Fruit fly (Drosophila melanogaster) whole organism, embryonic: ENCODE results near the gene CG4364.

Source experiments
- Abd-B ChIP-seq: fragments of 200-800 bp; sonication (Bioruptor generic); optimal IDR thresholded peaks from 2 replicates; lab custom pipeline; 2018; ENCODE audit warnings: missing biosample characterization, mild to moderate bottlenecking, missing genetic modification characterization, moderate library complexity
- Blimp-1 ChIP-seq: fragments of 200-800 bp; sonication (Bioruptor generic); optimal IDR thresholded peaks from 3 replicates; lab custom pipeline; 2018; ENCODE audit warnings: missing biosample characterization, missing genetic modification characterization, mild to moderate bottlenecking, moderate library complexity, missing genetic modification reagents
- CG10147 ChIP-seq: fragments of 200-800 bp; sonication (Bioruptor generic); optimal IDR thresholded peaks from 2 replicates; lab custom pipeline; 2019; ENCODE audit warnings: missing biosample characterization, mild to moderate bottlenecking, missing genetic modification characterization, moderate library complexity
- CG10209 ChIP-seq: fragments of 200-800 bp; sonication (Bioruptor generic); optimal IDR thresholded peaks from 3 replicates; lab custom pipeline; 2017; ENCODE audit warnings: missing biosample characterization, mild to moderate bottlenecking, missing genetic modification characterization, missing genetic modification reagents
- CG1024 ChIP-seq: fragments of 200-800 bp; sonication (Bioruptor generic); IDR thresholded peaks from 2 replicates; pipeline ENCODE4 v1.3.6; 2022; ENCODE audit warnings: missing biosample characterization, missing genetic modification characterization
- CG10654 ChIP-seq: fragments of 200-800 bp; sonication (Bioruptor generic); optimal IDR thresholded peaks from 2 replicates; lab custom pipeline; 2016; ENCODE audit warnings: missing biosample characterization, missing genetic modification characterization
- CG12071 ChIP-seq: fragments of 200-800 bp; sonication (Bioruptor generic); optimal IDR thresholded peaks from 3 replicates; lab custom pipeline; 2018; ENCODE audit warnings: missing biosample characterization, mild to moderate bottlenecking, missing genetic modification characterization
- CG15601 ChIP-seq: fragments of 200-800 bp; sonication (Bioruptor generic); optimal IDR thresholded peaks from 3 replicates; lab custom pipeline; 2019; ENCODE audit warnings: missing biosample characterization, mild to moderate bottlenecking, missing genetic modification characterization, moderate library complexity
- CG17361 ChIP-seq: fragments of 200-800 bp; sonication (Bioruptor generic); IDR thresholded peaks from 3 replicates; pipeline ENCODE4 v1.3.6; 2022; ENCODE audit warnings: missing biosample characterization, missing genetic modification characterization
- CG18011 ChIP-seq: fragments of 200-800 bp; sonication (Bioruptor generic); optimal IDR thresholded peaks from 2 replicates; lab custom pipeline; 2017; ENCODE audit warnings: missing biosample characterization, missing genetic modification characterization, mild to moderate bottlenecking, moderate library complexity, missing genotype
- CG1832 ChIP-seq: fragments of 200-800 bp; sonication (Bioruptor generic); optimal IDR thresholded peaks from 2 replicates; lab custom pipeline; 2017; ENCODE audit warnings: missing biosample characterization, mild to moderate bottlenecking, missing genetic modification characterization, inconsistent platforms
- CG2120 ChIP-seq: fragments of 200-800 bp; sonication (Bioruptor generic); optimal IDR thresholded peaks from 3 replicates; lab custom pipeline; 2016; ENCODE audit warnings: missing biosample characterization, missing genetic modification characterization
- CG3065 ChIP-seq: fragments of 200-800 bp; sonication (Bioruptor generic); optimal IDR thresholded peaks from 2 replicates; lab custom pipeline; 2016; ENCODE audit warnings: missing biosample characterization, missing genetic modification characterization
- CG43689 ChIP-seq: fragments of 200-800 bp; sonication (Bioruptor generic); IDR thresholded peaks from 2 replicates; pipeline ENCODE4 v1.3.6; 2022; ENCODE audit warnings: missing biosample characterization, missing genetic modification characterization
- CG5180 ChIP-seq: fragments of 200-800 bp; sonication (Bioruptor generic); optimal IDR thresholded peaks from 3 replicates; lab custom pipeline; 2017; ENCODE audit warnings: missing biosample characterization, missing genetic modification characterization, mild to moderate bottlenecking, moderate library complexity, missing genetic modification reagents
- CG5245 ChIP-seq: fragments of 200-800 bp; sonication (Bioruptor generic); optimal IDR thresholded peaks from 3 replicates; lab custom pipeline; 2016; ENCODE audit warnings: missing biosample characterization, missing genetic modification characterization
- CG6272 ChIP-seq: fragments of 200-800 bp; sonication (Bioruptor generic); IDR thresholded peaks from 2 replicates; pipeline ENCODE4 v1.3.6; 2022; ENCODE audit warnings: missing biosample characterization, missing genetic modification characterization
- CG7745 ChIP-seq: fragments of 200-800 bp; sonication (Bioruptor generic); optimal IDR thresholded peaks from 2 replicates; lab custom pipeline; 2018; ENCODE audit warnings: missing biosample characterization, mild to moderate bottlenecking, missing genetic modification characterization, moderate library complexity
- Chrac-16 ChIP-seq: fragments of 200-800 bp; sonication (Bioruptor generic); optimal IDR thresholded peaks from 3 replicates; lab custom pipeline; 2016; ENCODE audit warnings: missing biosample characterization, missing genetic modification characterization
- Dfd ChIP-seq, 2 experiments: fragments of >200 bp; optimal IDR thresholded peaks; 2 replicates each; lab custom pipeline; 2017; ENCODE audit warnings: missing biosample characterization in 2 of 2, missing genetic modification characterization in 2 of 2
- E2f2 ChIP-seq: fragments of 200-800 bp; sonication (Bioruptor generic); IDR thresholded peaks from 2 replicates; pipeline ENCODE4 v1.3.6; 2022; ENCODE audit warnings: missing biosample characterization, missing genetic modification characterization
- H15 ChIP-seq: fragments of 200-800 bp; sonication (Bioruptor generic); IDR thresholded peaks from 3 replicates; pipeline ENCODE4 v1.3.6; 2022; ENCODE audit warnings: missing biosample characterization, missing genetic modification characterization
- Hr51 ChIP-seq, 2 experiments: fragments of 200-800 bp; sonication (Bioruptor generic); optimal IDR thresholded peaks; 2 replicates in 1 of 2; 3 replicates in 1 of 2; lab custom pipeline; 2016 to 2018; ENCODE audit warnings: missing biosample characterization in 2 of 2, missing genetic modification characterization in 2 of 2, mild to moderate bottlenecking in 1 of 2, moderate library complexity in 1 of 2
- Kr ChIP-seq: fragments of 200-800 bp; sonication (Bioruptor generic); optimal IDR thresholded peaks from 2 replicates; lab custom pipeline; 2017; ENCODE audit warnings: missing biosample characterization, mild to moderate bottlenecking, missing genetic modification characterization
- Meics ChIP-seq: fragments of 200-800 bp; sonication (Bioruptor generic); optimal IDR thresholded peaks from 2 replicates; lab custom pipeline; 2017; ENCODE audit warnings: missing biosample characterization, mild to moderate bottlenecking, missing genetic modification characterization
- NFAT ChIP-seq: fragments of 200-800 bp; sonication (Bioruptor generic); IDR thresholded peaks from 2 replicates; pipeline ENCODE4 v1.3.6; 2022; ENCODE audit warnings: missing biosample characterization, missing genetic modification characterization
- Six4 ChIP-seq: fragments of 200-800 bp; sonication (Bioruptor generic); optimal IDR thresholded peaks from 2 replicates; lab custom pipeline; 2016; ENCODE audit warnings: missing biosample characterization, missing genetic modification characterization
- Tbp ChIP-seq: fragments of >200 bp; optimal IDR thresholded peaks from 2 replicates; lab custom pipeline; 2018; ENCODE audit warnings: missing biosample characterization, missing genetic modification characterization
- bowl ChIP-seq: fragments of 200-800 bp; sonication (Bioruptor generic); IDR thresholded peaks from 2 replicates; pipeline ENCODE4 v1.3.6; 2022; ENCODE audit warnings: missing biosample characterization, missing genetic modification characterization
- dmrt11E ChIP-seq: fragments of 200-800 bp; sonication (Bioruptor generic); optimal IDR thresholded peaks from 3 replicates; lab custom pipeline; 2018; ENCODE audit warnings: missing biosample characterization, mild to moderate bottlenecking, missing genetic modification characterization, moderate library complexity
- esg ChIP-seq: fragments of 200-800 bp; sonication (Bioruptor generic); conservative IDR thresholded peaks from 2 replicates; pipeline ENCODE4 v1.3.6; 2022; ENCODE audit warnings: missing biosample characterization, missing genetic modification characterization
- gcm ChIP-seq: fragments of 200-800 bp; sonication (Bioruptor generic); optimal IDR thresholded peaks from 2 replicates; lab custom pipeline; 2019; ENCODE audit warnings: missing biosample characterization, mild to moderate bottlenecking, missing genetic modification characterization, moderate library complexity
- grau ChIP-seq: fragments of 200-800 bp; optimal IDR thresholded peaks from 3 replicates; lab custom pipeline; 2019; ENCODE audit warnings: missing biosample characterization, mild to moderate bottlenecking, missing genetic modification characterization, moderate library complexity
- gsb ChIP-seq: fragments of 200-800 bp; sonication (Bioruptor generic); IDR thresholded peaks from 2 replicates; pipeline ENCODE4 v1.3.6; 2022; ENCODE audit warnings: missing biosample characterization, missing genetic modification characterization
- kah ChIP-seq: fragments of 200-800 bp; sonication (Bioruptor generic); optimal IDR thresholded peaks from 2 replicates; lab custom pipeline; 2018; ENCODE audit warnings: missing biosample characterization, mild to moderate bottlenecking, missing genetic modification characterization
- maf-S ChIP-seq: fragments of 200-800 bp; sonication (Bioruptor generic); optimal IDR thresholded peaks from 2 replicates; lab custom pipeline; 2016; ENCODE audit warnings: missing biosample characterization, missing genetic modification characterization
- mirr ChIP-seq: fragments of 200-800 bp; sonication (Bioruptor generic); optimal IDR thresholded peaks from 3 replicates; lab custom pipeline; 2018; ENCODE audit warnings: missing biosample characterization, mild to moderate bottlenecking, missing genetic modification characterization
- nerfin-1 ChIP-seq: fragments of 200-800 bp; sonication (Bioruptor generic); optimal IDR thresholded peaks from 3 replicates; lab custom pipeline; 2019; ENCODE audit warnings: missing biosample characterization, mild to moderate bottlenecking, missing genetic modification characterization, moderate library complexity
- pnt ChIP-seq: fragments of 200-800 bp; sonication (Bioruptor generic); optimal IDR thresholded peaks from 3 replicates; lab custom pipeline; 2016; ENCODE audit warnings: missing biosample characterization, missing genetic modification characterization
- sc ChIP-seq, 3 experiments: fragments of >200 bp in 2 of 3; fragments of 200-800 bp in 1 of 3; sonication (Bioruptor generic) in 1 of 3; optimal IDR thresholded peaks; 2 replicates in 2 of 3; 3 replicates in 1 of 3; lab custom pipeline; 2017; ENCODE audit warnings: mild to moderate bottlenecking in 1 of 3, missing biosample characterization in 1 of 3, missing genetic modification characterization in 1 of 3, missing genetic modification reagents in 1 of 3
- scrt ChIP-seq: fragments of 200-800 bp; sonication (Bioruptor generic); optimal IDR thresholded peaks from 2 replicates; lab custom pipeline; 2018; ENCODE audit warnings: missing biosample characterization, mild to moderate bottlenecking, missing genetic modification characterization, moderate library complexity
- sim ChIP-seq: fragments of 200-800 bp; sonication (Bioruptor generic); IDR thresholded peaks from 2 replicates; pipeline ENCODE4 v1.3.6; 2022; ENCODE audit warnings: missing biosample characterization, missing genetic modification characterization
- sima ChIP-seq: fragments of 200-800 bp; sonication (Bioruptor generic); optimal IDR thresholded peaks from 2 replicates; lab custom pipeline; 2016; ENCODE audit warnings: missing biosample characterization, missing genetic modification characterization
- sug ChIP-seq: fragments of 200-800 bp; optimal IDR thresholded peaks from 2 replicates; lab custom pipeline; 2019; ENCODE audit warnings: missing biosample characterization, mild to moderate bottlenecking, missing genetic modification characterization, moderate library complexity
- tna ChIP-seq: fragments of 200-800 bp; sonication (Bioruptor generic); IDR thresholded peaks from 2 replicates; pipeline ENCODE4 v1.3.6; 2022; ENCODE audit warnings: missing biosample characterization, missing genetic modification characterization; ENCODE audit not compliant: partially characterized antibody
- wor ChIP-seq: fragments of 200-800 bp; sonication (Bioruptor generic); IDR thresholded peaks from 2 replicates; pipeline ENCODE4 v1.3.6; 2022; ENCODE audit warnings: missing biosample characterization, missing genetic modification characterization
- z ChIP-seq: fragments of 200-800 bp; sonication (Bioruptor generic); IDR thresholded peaks from 3 replicates; pipeline ENCODE4 v1.3.6; 2022; ENCODE audit warnings: missing biosample characterization, missing genetic modification characterization
- zf30C ChIP-seq: fragments of 200-800 bp; sonication (Bioruptor generic); optimal IDR thresholded peaks from 3 replicates; lab custom pipeline; 2018; ENCODE audit warnings: missing biosample characterization, mild to moderate bottlenecking, missing genetic modification characterization

The CG4364 gene

dm6 chr2L:9757990-9758814 lies 47.1 kb upstream of the CG4364 start, which contains the start of gene zf30C (continued):
- TF ChIP-seq CG15601 (tag; lab: Kevin White, UChicago) (peak; percentile 48), CG3065 (GFP tag; lab: Kevin White, UChicago) (peak; percentile 55), gcm (GFP tag; lab: Kevin White, UChicago) (peak; percentile 26), sim (GFP tag; lab: Robert Waterston, UW) (no peak), sima (peak; percentile 27), Dfd (GFP tag; optimal IDR thresholded peaks at IDR 0.05; lab: Kevin White, UChicago) (no peak), CG5180 (peak; percentile 33), Chrac-16 (peak; percentile 90), CG7745 (no peak), grau (tag; lab: Kevin White, UChicago) (peak; percentile 72), kah (peak; percentile 38), sug (tag; lab: Kevin White, UChicago) (peak; percentile 87), wor (peak; percentile 54; the same call in 1 of the 2 replicates), CG43689 (GFP tag; lab: Robert Waterston, UW) (peak; percentile 43; the same call in 1 of the 2 replicates), nerfin-1 (no peak), Six4 (GFP tag; lab: Kevin White, UChicago) (peak; percentile 79), Kr (GFP tag; lab: Kevin White, UChicago) (no peak), CG1024 (peak; percentile 82), esg (GFP tag; lab: Robert Waterston, UW) (peak; percentile 49; the same call in 1 of the 2 replicates), dmrt11E (tag; lab: Kevin White, UChicago) (peak; percentile 47), z (GFP tag; lab: Robert Waterston, UW) (no peak), NFAT (GFP tag; lab: Robert Waterston, UW) (peak; percentile 91), CG2120 (GFP tag; lab: Kevin White, UChicago) (peak; percentile 96), CG5245 (peak; percentile 88), CG10209 (GFP tag; lab: Kevin White, UChicago) (peak; percentile 66), CG17361 (GFP tag; lab: Robert Waterston, UW) (peak; percentile 77), CG10147 (GFP tag; lab: Kevin White, UChicago) (peak; percentile 56), scrt (GFP tag; lab: Kevin White, UChicago) (peak; percentile 58), tna (GFP tag; lab: Robert Waterston, UW) (no peak), sc (optimal IDR thresholded peaks at IDR 0.05; lab: Kevin White, UChicago) (no peak), sc (GFP tag; optimal IDR thresholded peaks at IDR 0.05; lab: Kevin White, UChicago) (peak; percentile 6), CG12071 (GFP tag; lab: Kevin White, UChicago) (peak; percentile 61), CG18011 (GFP tag; lab: Kevin White, UChicago) (peak; percentile 82), E2f2 (GFP tag; lab: Robert Waterston, UW) (peak; percentile 99), Hr51 (GFP tag; optimal IDR thresholded peaks at IDR 0.05; lab: Kevin White, UChicago) (peak; percentile 61 to 92), gsb (GFP tag; lab: Robert Waterston, UW) (peak; percentile 70), Abd-B (peak; percentile 73), pnt (GFP tag; lab: Kevin White, UChicago) (peak; percentile 90), zf30C (GFP tag; lab: Kevin White, UChicago) (peak; percentile 100), H15 (GFP tag; lab: Robert Waterston, UW) (peak; percentile 83), Blimp-1 (GFP tag; lab: Kevin White, UChicago) (peak; percentile 68), mirr (peak; percentile 37), CG1832 (GFP tag; lab: Kevin White, UChicago) (no peak), bowl (GFP tag; lab: Robert Waterston, UW) (peak; percentile 39; the same call in 1 of the 2 replicates), CG6272 (GFP tag; lab: Robert Waterston, UW) (peak; percentile 87), maf-S (peak; percentile 88), CG10654 (GFP tag; lab: Kevin White, UChicago) (peak; percentile 72), Meics (GFP tag; lab: Kevin White, UChicago) (peak; percentile 81), Tbp (GFP tag; lab: Kevin White, UChicago) (no peak)
